Fruit fly (Drosophila melanogaster) whole organism, embryonic: ENCODE measurements around the gene shf.

Experiments
- CG10267 ChIP-seq: fragments of 200-800 bp; sonication (Bioruptor generic); optimal IDR thresholded peaks from 2 replicates; lab custom pipeline; 2018; ENCODE audit warnings: missing biosample characterization, mild to moderate bottlenecking, missing genetic modification characterization, moderate library complexity
- CG10366 ChIP-seq: fragments of 200-800 bp; sonication (Bioruptor generic); IDR thresholded peaks from 2 replicates; pipeline ENCODE4 v1.3.6; 2022; ENCODE audit warnings: missing biosample characterization, missing genetic modification characterization
- CG11093 ChIP-seq: fragments of 200-800 bp; sonication (Bioruptor generic); IDR thresholded peaks from 3 replicates; pipeline ENCODE4 v1.3.6; 2022; ENCODE audit warnings: missing biosample characterization, missing genetic modification characterization
- CG13296 ChIP-seq: fragments of 200-800 bp; sonication (Bioruptor generic); optimal IDR thresholded peaks from 3 replicates; lab custom pipeline; 2018; ENCODE audit warnings: missing biosample characterization, mild to moderate bottlenecking, missing genetic modification characterization
- CG13894 ChIP-seq: fragments of 200-800 bp; sonication (Bioruptor generic); optimal IDR thresholded peaks from 3 replicates; lab custom pipeline; 2018; ENCODE audit warnings: missing biosample characterization, mild to moderate bottlenecking, missing genetic modification characterization, moderate library complexity
- CG14441 ChIP-seq: fragments of 200-800 bp; sonication (Bioruptor generic); IDR thresholded peaks from 2 replicates; pipeline ENCODE4 v1.3.6; 2022; ENCODE audit warnings: missing biosample characterization, missing genetic modification characterization
- CG15514 ChIP-seq: fragments of 200-800 bp; sonication (Bioruptor generic); optimal IDR thresholded peaks from 3 replicates; lab custom pipeline; 2017; ENCODE audit warnings: missing biosample characterization, missing genetic modification characterization, mild to moderate bottlenecking, moderate library complexity, missing genetic modification reagents
- CG1647 ChIP-seq: fragments of 200-800 bp; sonication (Bioruptor generic); optimal IDR thresholded peaks from 3 replicates; lab custom pipeline; 2016; ENCODE audit warnings: missing biosample characterization, missing genetic modification characterization
- CG16813 ChIP-seq: fragments of 200-800 bp; sonication (Bioruptor generic); IDR thresholded peaks from 3 replicates; pipeline ENCODE4 v1.3.6; 2022; ENCODE audit warnings: missing biosample characterization, missing genetic modification characterization; ENCODE audit not compliant: partially characterized antibody
- CG17186 ChIP-seq: fragments of 200-800 bp; sonication (Bioruptor generic); optimal IDR thresholded peaks from 3 replicates; lab custom pipeline; 2017; ENCODE audit warnings: missing biosample characterization, missing genetic modification reagents, missing genetic modification characterization
- CG17328 ChIP-seq: fragments of 200-800 bp; sonication (Bioruptor generic); IDR thresholded peaks from 2 replicates; pipeline ENCODE4 v1.3.6; 2022; ENCODE audit warnings: missing biosample characterization, missing genetic modification characterization
- CG17359 ChIP-seq: fragments of 200-800 bp; sonication (Bioruptor generic); optimal IDR thresholded peaks from 3 replicates; lab custom pipeline; 2018; ENCODE audit warnings: missing biosample characterization, mild to moderate bottlenecking, missing genetic modification characterization, moderate library complexity
- CG18599 ChIP-seq: fragments of 200-800 bp; sonication (Bioruptor generic); optimal IDR thresholded peaks from 3 replicates; lab custom pipeline; 2017; ENCODE audit warnings: missing biosample characterization, missing genetic modification characterization, mild to moderate bottlenecking, moderate library complexity, missing genetic modification reagents
- CG2199 ChIP-seq: fragments of 200-800 bp; sonication (Bioruptor generic); IDR thresholded peaks from 3 replicates; pipeline ENCODE4 v1.3.6; 2022; ENCODE audit warnings: missing biosample characterization, missing genetic modification characterization
- CG31224 ChIP-seq: fragments of 200-800 bp; sonication (Bioruptor generic); IDR thresholded peaks from 2 replicates; pipeline ENCODE4 v1.3.6; 2022; ENCODE audit warnings: missing biosample characterization, missing genetic modification characterization
- CG3407 ChIP-seq: fragments of 200-800 bp; sonication (Bioruptor generic); optimal IDR thresholded peaks from 2 replicates; lab custom pipeline; 2018; ENCODE audit warnings: missing biosample characterization, mild to moderate bottlenecking, missing genetic modification characterization
- CG4282 ChIP-seq: fragments of 200-800 bp; sonication (Bioruptor generic); optimal IDR thresholded peaks from 2 replicates; lab custom pipeline; 2016; ENCODE audit warnings: missing biosample characterization, missing genetic modification characterization
- CG43689 ChIP-seq: fragments of 200-800 bp; sonication (Bioruptor generic); IDR thresholded peaks from 2 replicates; pipeline ENCODE4 v1.3.6; 2022; ENCODE audit warnings: missing biosample characterization, missing genetic modification characterization
- CG7271 ChIP-seq: fragments of 200-800 bp; sonication (Bioruptor generic); optimal IDR thresholded peaks from 2 replicates; lab custom pipeline; 2018; ENCODE audit warnings: missing biosample characterization, mild to moderate bottlenecking, missing genetic modification characterization, moderate library complexity
- CG7928 ChIP-seq: fragments of 200-800 bp; sonication (Bioruptor generic); optimal IDR thresholded peaks from 2 replicates; lab custom pipeline; 2017; ENCODE audit warnings: missing biosample characterization, mild to moderate bottlenecking, missing genetic modification characterization
- CG9727 ChIP-seq: fragments of 200-800 bp; sonication (Bioruptor generic); optimal IDR thresholded peaks from 3 replicates; lab custom pipeline; 2017; ENCODE audit warnings: missing biosample characterization, mild to moderate bottlenecking, missing genetic modification characterization
- CG9932 ChIP-seq: fragments of 200-800 bp; sonication (Bioruptor generic); IDR thresholded peaks from 2 replicates; pipeline ENCODE4 v1.3.6; 2022; ENCODE audit warnings: missing biosample characterization, missing genetic modification characterization
- CTCF ChIP-seq: fragments of 200-800 bp; sonication (Bioruptor generic); optimal IDR thresholded peaks from 2 replicates; lab custom pipeline; 2017; ENCODE audit warnings: missing biosample characterization, mild to moderate bottlenecking, missing genetic modification characterization, moderate library complexity
- Dll ChIP-seq: fragments of 200-800 bp; sonication (Bioruptor generic); IDR thresholded peaks from 4 replicates; pipeline ENCODE4 v1.3.6; 2022; ENCODE audit warnings: missing biosample characterization, missing genetic modification characterization; ENCODE audit not compliant: partially characterized antibody
- Elba2 ChIP-seq: fragments of 200-800 bp; sonication (Bioruptor generic); optimal IDR thresholded peaks from 3 replicates; lab custom pipeline; 2016; ENCODE audit warnings: missing biosample characterization, missing genetic modification characterization
- H15 ChIP-seq: fragments of 200-800 bp; sonication (Bioruptor generic); IDR thresholded peaks from 3 replicates; pipeline ENCODE4 v1.3.6; 2022; ENCODE audit warnings: missing biosample characterization, missing genetic modification characterization
- Hey ChIP-seq: fragments of 200-800 bp; sonication (Bioruptor generic); optimal IDR thresholded peaks from 3 replicates; lab custom pipeline; 2018; ENCODE audit warnings: missing biosample characterization, mild to moderate bottlenecking, missing genetic modification characterization
- Jarid2 ChIP-seq: fragments of 200-800 bp; sonication (Bioruptor generic); optimal IDR thresholded peaks from 3 replicates; lab custom pipeline; 2017; ENCODE audit warnings: mild to moderate bottlenecking, missing biosample characterization, missing genetic modification reagents, missing genetic modification characterization
- Lim3 ChIP-seq: fragments of 200-800 bp; sonication (Bioruptor generic); IDR thresholded peaks from 2 replicates; pipeline ENCODE4 v1.3.6; 2022; ENCODE audit warnings: missing biosample characterization, missing genetic modification characterization
- Ssrp ChIP-seq: fragments of 200-800 bp; sonication (Bioruptor generic); optimal IDR thresholded peaks from 2 replicates; lab custom pipeline; 2018; ENCODE audit warnings: missing biosample characterization, mild to moderate bottlenecking, missing genetic modification characterization, moderate library complexity
- Stat92E ChIP-seq, 3 experiments: fragments of >200 bp in 2 of 3; fragments of 200-800 bp in 1 of 3; sonication (Bioruptor generic) in 1 of 3; optimal IDR thresholded peaks; 2 replicates each; lab custom pipeline; 2017 to 2019; ENCODE audit warnings: missing biosample characterization in 3 of 3, missing genetic modification characterization in 3 of 3, mild to moderate bottlenecking in 1 of 3, moderate library complexity in 1 of 3
- cato ChIP-seq: fragments of 200-800 bp; sonication (Bioruptor generic); optimal IDR thresholded peaks from 2 replicates; lab custom pipeline; 2016; ENCODE audit warnings: missing biosample characterization, missing genetic modification characterization, borderline replicate concordance
- disco-r ChIP-seq: fragments of 200-800 bp; sonication (Bioruptor generic); optimal IDR thresholded peaks from 2 replicates; lab custom pipeline; 2016; ENCODE audit warnings: missing biosample characterization, missing genetic modification characterization
- gt ChIP-seq: fragments of 200-800 bp; sonication (Bioruptor generic); IDR thresholded peaks from 2 replicates; pipeline ENCODE4 v1.3.6; 2022; ENCODE audit warnings: missing biosample characterization, missing genetic modification characterization
- hkb ChIP-seq, 2 experiments: fragments of 200-800 bp in 1 of 2; fragments of >200 bp in 1 of 2; sonication (Bioruptor generic) in 1 of 2; IDR thresholded peaks in 1 of 2; optimal IDR thresholded peaks in 1 of 2; 2 replicates each; pipeline versions ENCODE4 v1.3.6 to Lab custom; 2017 to 2022; ENCODE audit warnings: missing biosample characterization in 1 of 2, missing genetic modification characterization in 1 of 2
- ind ChIP-seq: fragments of 200-800 bp; sonication (Bioruptor generic); optimal IDR thresholded peaks from 3 replicates; lab custom pipeline; 2016; ENCODE audit warnings: missing biosample characterization, missing genetic modification characterization
- jing ChIP-seq: fragments of 200-800 bp; sonication (Bioruptor generic); optimal IDR thresholded peaks from 2 replicates; lab custom pipeline; 2018; ENCODE audit warnings: missing biosample characterization, mild to moderate bottlenecking, missing genetic modification characterization
- ken ChIP-seq: fragments of 200-800 bp; sonication (Bioruptor generic); IDR thresholded peaks from 3 replicates; pipeline ENCODE4 v1.3.6; 2022; ENCODE audit warnings: missing biosample characterization, missing genetic modification characterization
- kni ChIP-seq: fragments of 200-800 bp; sonication (Bioruptor generic); optimal IDR thresholded peaks from 3 replicates; lab custom pipeline; 2017; ENCODE audit warnings: mild to moderate bottlenecking, missing biosample characterization, missing genetic modification reagents, missing genetic modification characterization
- lilli ChIP-seq: fragments of 200-800 bp; sonication (Bioruptor generic); optimal IDR thresholded peaks from 3 replicates; lab custom pipeline; 2016; ENCODE audit warnings: missing biosample characterization, missing genetic modification characterization
- nmo ChIP-seq: fragments of 200-800 bp; sonication (Bioruptor generic); optimal IDR thresholded peaks from 2 replicates; lab custom pipeline; 2018; ENCODE audit warnings: missing biosample characterization, mild to moderate bottlenecking, missing genetic modification characterization, moderate library complexity
- peb ChIP-seq: fragments of 200-800 bp; sonication (Bioruptor generic); IDR thresholded peaks from 2 replicates; pipeline ENCODE4 v1.3.6; 2022; ENCODE audit warnings: missing biosample characterization, missing genetic modification characterization
- pfk ChIP-seq: fragments of 200-800 bp; sonication (Bioruptor generic); optimal IDR thresholded peaks from 2 replicates; lab custom pipeline; 2018; ENCODE audit warnings: missing biosample characterization, mild to moderate bottlenecking, missing genetic modification characterization, moderate library complexity
- sima ChIP-seq: fragments of 200-800 bp; sonication (Bioruptor generic); optimal IDR thresholded peaks from 2 replicates; lab custom pipeline; 2016; ENCODE audit warnings: missing biosample characterization, missing genetic modification characterization
- tin ChIP-seq: fragments of 200-800 bp; sonication (Bioruptor generic); optimal IDR thresholded peaks from 3 replicates; lab custom pipeline; 2016; ENCODE audit warnings: missing biosample characterization, missing genetic modification characterization
- toy ChIP-seq: fragments of 200-800 bp; sonication (Bioruptor generic); IDR thresholded peaks from 2 replicates; pipeline ENCODE4 v1.3.6; 2022; ENCODE audit warnings: missing biosample characterization, missing genetic modification characterization
- unpg ChIP-seq: fragments of 200-800 bp; sonication (Bioruptor generic); optimal IDR thresholded peaks from 3 replicates; lab custom pipeline; 2018; ENCODE audit warnings: missing biosample characterization, mild to moderate bottlenecking, missing genetic modification characterization, moderate library complexity
- usp ChIP-seq: fragments of >200 bp; optimal IDR thresholded peaks from 2 replicates; lab custom pipeline; 2017; ENCODE audit warnings: missing biosample characterization, missing genetic modification characterization
- vfl ChIP-seq: fragments of 200-800 bp; sonication (Bioruptor generic); optimal IDR thresholded peaks from 2 replicates; lab custom pipeline; 2016; ENCODE audit warnings: missing biosample characterization, missing genetic modification characterization
- vvl ChIP-seq: fragments of 200-800 bp; sonication (Bioruptor generic); IDR thresholded peaks from 2 replicates; pipeline ENCODE4 v1.3.6; 2022; ENCODE audit warnings: missing biosample characterization, missing genetic modification characterization
- zfh1 ChIP-seq: fragments of 200-800 bp; sonication (Bioruptor generic); IDR thresholded peaks from 3 replicates; pipeline ENCODE4 v1.3.6; 2022; ENCODE audit warnings: missing biosample characterization, missing genetic modification characterization

Gene shf

dm6 chrX:6770924-6771323, 8.5 kb downstream of the shf start, which contains the start of gene Coq7 (continued):
- TF ChIP-seq hkb (optimal IDR thresholded peaks at IDR 0.05; lab: Kevin White, UChicago) (no peak), hkb (GFP tag; IDR thresholded peaks at IDR 0.05; lab: Robert Waterston, UW) (peak; percentile 91), disco-r (GFP tag; lab: Kevin White, UChicago) (no peak), tin (GFP tag; lab: Kevin White, UChicago) (peak; percentile 88), CG10366 (GFP tag; lab: Robert Waterston, UW) (peak; percentile 91), sima (GFP tag; lab: Kevin White, UChicago) (no peak), ken (GFP tag; lab: Robert Waterston, UW) (peak; percentile 92), CG3407 (GFP tag; lab: Kevin White, UChicago) (peak; percentile 78), kni (GFP tag; lab: Kevin White, UChicago) (no peak), cato (GFP tag; lab: Kevin White, UChicago) (peak; percentile 85), CG13296 (GFP tag; lab: Kevin White, UChicago) (no peak), CG11093 (GFP tag; lab: Robert Waterston, UW) (peak; percentile 87), CG9727 (peak; percentile 85), CG18599 (GFP tag; lab: Kevin White, UChicago) (peak; percentile 88), CG1647 (GFP tag; lab: Kevin White, UChicago) (peak; percentile 53), toy (peak; percentile 50; the same call in 1 of the 2 replicates), CG4282 (GFP tag; lab: Kevin White, UChicago) (no peak), CG17328 (GFP tag; lab: Robert Waterston, UW) (peak; percentile 85), ind (peak; percentile 91), Dll (GFP tag; lab: Robert Waterston, UW) (peak; percentile 99), Hey (tag; lab: Kevin White, UChicago) (no peak), gt (GFP tag; lab: Robert Waterston, UW) (peak; percentile 79), vfl (GFP tag; lab: Kevin White, UChicago) (peak; percentile 74), unpg (GFP tag; lab: Kevin White, UChicago) (no peak), CG15514 (peak; percentile 81), Lim3 (GFP tag; lab: Robert Waterston, UW) (peak; percentile 51; the same call in 1 of the 2 replicates), CG10267 (tag; lab: Kevin White, UChicago) (peak; percentile 81), Jarid2 (GFP tag; lab: Kevin White, UChicago) (no peak), CG16813 (GFP tag; lab: Robert Waterston, UW) (peak; percentile 98), peb (GFP tag; lab: Robert Waterston, UW) (peak; percentile 73), CG7928 (GFP tag; lab: Kevin White, UChicago) (peak; percentile 98), CG2199 (peak; percentile 87), CTCF (GFP tag; lab: Kevin White, UChicago) (peak; percentile 8), Ssrp (tag; lab: Kevin White, UChicago) (peak; percentile 84), CG31224 (peak; percentile 85), nmo (GFP tag; lab: Kevin White, UChicago) (peak; percentile 88), jing (GFP tag; lab: Kevin White, UChicago) (peak; percentile 65), CG17186 (GFP tag; lab: Kevin White, UChicago) (peak; percentile 91), H15 (GFP tag; lab: Robert Waterston, UW) (peak; percentile 88), Stat92E (GFP tag; optimal IDR thresholded peaks at IDR 0.05; lab: Kevin White, UChicago) (no peak), vvl (GFP tag; lab: Robert Waterston, UW) (peak; percentile 96), CG17359 (peak; percentile 82), zfh1 (GFP tag; lab: Robert Waterston, UW) (peak; percentile 94), CG7271 (peak; percentile 69), CG14441 (GFP tag; lab: Robert Waterston, UW) (peak; percentile 94), CG13894 (tag; lab: Kevin White, UChicago) (no peak), lilli (GFP tag; lab: Kevin White, UChicago) (peak; percentile 89), CG43689 (peak; percentile 69), pfk (GFP tag; lab: Kevin White, UChicago) (no peak), Elba2 (peak; percentile 62), CG9932 (peak; percentile 96), usp (GFP tag; lab: Kevin White, UChicago) (no peak)
